Worm (Caenorhabditis elegans) whole organism, early embryonic: ENCODE data around the gene bgnt-1.1.
A peak's percentile ranks its signal among the peaks of the same experiment; 100 is the strongest.

Source experiments
- B0310.2 ChIP-seq: sonication (generic microtip); optimal IDR thresholded peaks from 2 replicates; lab custom pipeline; 2016; ENCODE audit warnings: mild to moderate bottlenecking, missing genetic modification characterization, missing compliant biosample characterization
- F13C5.2 ChIP-seq: sonication (generic microtip); optimal IDR thresholded peaks from 2 replicates; lab custom pipeline; 2017; ENCODE audit warnings: mild to moderate bottlenecking, missing genetic modification characterization, inconsistent platforms, missing compliant biosample characterization
- aly-1 ChIP-seq: sonication (generic microtip); optimal IDR thresholded peaks from 2 replicates; lab custom pipeline; 2016; ENCODE audit warnings: missing genetic modification characterization, missing compliant biosample characterization
- ama-1 ChIP-seq: fragments of 150-350 bp; optimal IDR thresholded peaks from 2 replicates; lab custom pipeline; 2014
- ceh-13 ChIP-seq: fragments of 200-800 bp; sonication (Bioruptor generic); optimal IDR thresholded peaks from 2 replicates; lab custom pipeline; 2018; ENCODE audit warnings: mild to moderate bottlenecking, missing genetic modification characterization, missing compliant biosample characterization
- ceh-36 ChIP-seq: sonication (generic microtip); optimal IDR thresholded peaks from 2 replicates; lab custom pipeline; 2016; ENCODE audit warnings: missing genetic modification characterization, inconsistent platforms, missing compliant biosample characterization
- ets-7 ChIP-seq: sonication (generic microtip); optimal IDR thresholded peaks from 2 replicates; lab custom pipeline; 2016; ENCODE audit warnings: missing genotype, missing genetic modification characterization, missing compliant biosample characterization
- flt-1 ChIP-seq: fragments of 200-800 bp; sonication (Bioruptor generic); IDR thresholded peaks from 2 replicates; pipeline ENCODE4 v1.3.6; 2022; ENCODE audit warnings: missing genetic modification characterization, missing compliant biosample characterization
- hmbx-1 ChIP-seq: sonication (generic microtip); optimal IDR thresholded peaks from 2 replicates; lab custom pipeline; 2016; ENCODE audit warnings: mild to moderate bottlenecking, missing genetic modification characterization, missing compliant biosample characterization
- hmg-4 ChIP-seq: fragments of 200-800 bp; sonication (Bioruptor generic); optimal IDR thresholded peaks from 2 replicates; lab custom pipeline; 2018; ENCODE audit warnings: mild to moderate bottlenecking, missing genetic modification characterization, missing compliant biosample characterization
- hnd-1 ChIP-seq: sonication (generic microtip); optimal IDR thresholded peaks from 2 replicates; lab custom pipeline; 2016; ENCODE audit warnings: missing genetic modification characterization, missing compliant biosample characterization
- pes-1 ChIP-seq: fragments of 200-800 bp; sonication (Bioruptor generic); IDR thresholded peaks from 2 replicates; pipeline ENCODE4 v1.3.6; 2022; ENCODE audit warnings: missing genetic modification reagents, missing genetic modification characterization, missing compliant biosample characterization
- scrt-1 ChIP-seq: fragments of 200-800 bp; sonication (Bioruptor generic); IDR thresholded peaks from 2 replicates; pipeline ENCODE4 v1.3.6; 2022; ENCODE audit warnings: missing genetic modification characterization, missing compliant biosample characterization
- sea-1 ChIP-seq: fragments of 200-800 bp; sonication (Bioruptor generic); conservative IDR thresholded peaks from 2 replicates; pipeline ENCODE4 v1.3.6; 2022; ENCODE audit warnings: missing genetic modification characterization, missing compliant biosample characterization
- tbx-11 ChIP-seq: fragments of 200-800 bp; sonication (Bioruptor generic); IDR thresholded peaks from 2 replicates; pipeline ENCODE4 v1.3.6; 2022; ENCODE audit warnings: missing genetic modification characterization, missing compliant biosample characterization
- tbx-37 ChIP-seq: fragments of 200-800 bp; sonication (Bioruptor generic); conservative IDR thresholded peaks from 2 replicates; pipeline ENCODE4 v1.3.6; 2022; ENCODE audit warnings: missing genetic modification reagents, missing genetic modification characterization, missing compliant biosample characterization
- tra-4 ChIP-seq: sonication (generic microtip); optimal IDR thresholded peaks from 2 replicates; lab custom pipeline; 2017; ENCODE audit warnings: missing genetic modification characterization, missing compliant biosample characterization

bgnt-1.1 gene

DNA sequence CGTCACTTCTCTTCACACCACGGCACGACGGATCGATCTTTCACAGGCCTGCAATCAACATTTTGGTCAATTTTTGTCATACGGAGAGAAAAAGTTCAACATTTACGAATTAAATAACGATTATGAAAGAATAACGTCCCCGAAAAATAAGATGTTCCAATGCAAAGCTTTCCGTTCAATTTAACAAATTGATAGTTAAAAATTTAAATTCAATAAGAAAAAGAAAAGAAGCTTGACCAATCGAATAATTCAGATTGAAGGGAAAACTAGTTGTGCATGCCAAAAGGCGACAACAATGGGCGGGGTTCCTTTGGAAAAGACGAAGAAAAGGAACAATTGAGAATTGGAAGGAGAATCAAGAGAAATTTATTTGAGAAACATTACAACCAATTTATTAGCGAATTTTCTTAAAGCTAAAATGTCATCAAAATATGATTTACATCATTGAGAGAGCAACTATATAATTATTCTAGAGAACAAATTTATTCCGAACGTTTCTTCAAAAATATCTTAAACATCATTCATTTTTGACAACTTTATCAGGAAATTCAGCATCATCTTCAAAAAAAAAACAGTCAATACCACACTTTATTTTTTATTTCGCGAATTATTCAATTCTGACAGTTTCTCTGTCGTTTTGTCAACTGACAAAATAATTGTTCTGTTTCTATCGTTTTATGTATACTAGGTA lies 29.1 kb downstream of the bgnt-1.1 start, which contains the start of gene tax-6:
Gene tax-6 (minus strand): TSS at position 51 of the 691 bp plus-strand sequence.
- TF ChIP-seq hnd-1 (tag; lab: Kevin White, UChicago) (no peak), scrt-1 (no peak), flt-1 (GFP tag; lab: Robert Waterston, UW) (no peak), tbx-11 (GFP tag; lab: Robert Waterston, UW) (no peak), ama-1 (lab: Kevin White, UChicago) (no peak), ceh-13 (no peak), aly-1 (no peak), pes-1 (no peak), tra-4 (tag; lab: Kevin White, UChicago) (no peak), sea-1 (GFP tag; lab: Robert Waterston, UW) (no peak), hmbx-1 (tag; lab: Kevin White, UChicago) (no peak), ceh-36 (tag; lab: Kevin White, UChicago) (no peak), ets-7 (tag; lab: Kevin White, UChicago) (no peak), B0310.2 (tag; lab: Kevin White, UChicago) (no peak), F13C5.2 (tag; lab: Kevin White, UChicago) (no peak), hmg-4 (no peak), tbx-37 (GFP tag; lab: Robert Waterston, UW) (no peak)

DNA sequence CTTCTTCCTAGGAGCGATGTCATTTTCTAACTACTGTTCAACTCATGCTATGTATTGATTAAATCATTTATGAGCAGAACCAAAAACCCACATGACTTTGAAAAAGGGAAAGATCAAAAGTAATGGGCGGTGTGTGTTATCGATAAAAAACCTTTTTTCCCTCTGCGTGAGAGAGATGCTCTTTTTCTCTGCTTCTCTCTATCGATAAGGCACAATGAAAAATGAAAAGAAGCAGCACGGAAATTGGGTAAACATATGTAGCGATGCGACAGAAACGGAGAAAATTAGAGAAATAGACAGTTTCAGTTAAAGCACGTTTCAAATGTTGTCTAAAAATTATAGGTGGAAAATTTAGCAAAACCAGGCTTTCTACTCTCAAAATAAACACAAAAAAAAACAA lies 29.8 kb downstream of the bgnt-1.1 start:
- TF ChIP-seq scrt-1 (no peak), sea-1 (GFP tag; lab: Robert Waterston, UW) (no peak), tbx-37 (GFP tag; lab: Robert Waterston, UW) (no peak), ets-7 (tag; lab: Kevin White, UChicago) (no peak), ama-1 (lab: Kevin White, UChicago) (no peak)

DNA sequence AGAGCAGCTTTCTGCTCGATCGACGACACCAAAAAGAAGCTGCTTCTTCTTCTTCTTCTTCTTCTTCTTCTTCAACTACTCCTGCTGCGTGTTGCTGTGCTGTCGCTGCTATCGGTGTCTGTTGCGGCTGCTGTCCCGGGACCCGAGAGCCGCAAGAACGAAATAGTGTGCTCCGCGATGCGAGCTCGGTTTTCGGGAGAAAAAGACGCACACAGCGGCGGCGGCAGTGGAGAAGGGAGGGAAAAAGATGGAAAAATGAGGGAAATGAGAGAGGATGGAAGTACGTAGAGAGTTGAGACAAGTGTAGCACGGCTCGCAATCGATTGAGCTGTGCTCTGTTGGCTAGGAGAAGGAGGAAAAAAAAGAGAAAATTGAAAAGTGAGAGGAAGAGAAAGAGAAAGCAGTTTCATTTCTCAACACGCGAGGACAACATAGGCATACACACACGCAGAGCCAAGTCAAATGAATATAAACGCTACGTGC lies 31.2 kb downstream of the bgnt-1.1 start:
- TF ChIP-seq ets-7 (tag; lab: Kevin White, UChicago): no peak
- TF ChIP-seq F13C5.2 (tag; lab: Kevin White, UChicago): peak; percentile 49
- peak; percentile 45 for TF ChIP-seq hmg-4

DNA sequence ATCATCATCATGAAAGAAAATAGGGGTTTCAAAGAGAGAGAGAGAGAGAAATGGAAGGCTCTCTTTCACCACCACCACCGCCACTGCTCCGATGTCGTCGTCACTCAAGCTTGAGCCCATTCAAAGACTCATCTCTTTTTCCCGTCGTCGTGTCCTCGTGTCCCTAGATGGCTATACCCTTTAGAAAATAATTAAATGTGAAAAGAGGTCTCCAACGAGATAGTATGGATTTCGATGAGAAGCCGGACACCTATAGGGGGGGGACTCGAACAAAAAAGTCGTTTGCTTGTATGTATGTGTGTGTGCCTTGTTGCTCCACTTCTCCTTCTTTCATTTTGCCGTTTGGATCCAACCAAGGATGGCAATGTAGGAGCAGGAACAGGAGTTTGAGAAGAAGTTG lies 32.4 kb downstream of the bgnt-1.1 start:
- no peak for TF ChIP-seq ama-1 (lab: Kevin White, UChicago)
- no peak for TF ChIP-seq tbx-11 (GFP tag; lab: Robert Waterston, UW)
- TF ChIP-seq F13C5.2 (tag; lab: Kevin White, UChicago): no peak
- TF ChIP-seq ceh-13: no peak
- TF ChIP-seq aly-1: no peak
- no peak for TF ChIP-seq tbx-37 (GFP tag; lab: Robert Waterston, UW)
- no peak for TF ChIP-seq ceh-36 (tag; lab: Kevin White, UChicago)
- TF ChIP-seq sea-1 (GFP tag; lab: Robert Waterston, UW): no peak

DNA sequence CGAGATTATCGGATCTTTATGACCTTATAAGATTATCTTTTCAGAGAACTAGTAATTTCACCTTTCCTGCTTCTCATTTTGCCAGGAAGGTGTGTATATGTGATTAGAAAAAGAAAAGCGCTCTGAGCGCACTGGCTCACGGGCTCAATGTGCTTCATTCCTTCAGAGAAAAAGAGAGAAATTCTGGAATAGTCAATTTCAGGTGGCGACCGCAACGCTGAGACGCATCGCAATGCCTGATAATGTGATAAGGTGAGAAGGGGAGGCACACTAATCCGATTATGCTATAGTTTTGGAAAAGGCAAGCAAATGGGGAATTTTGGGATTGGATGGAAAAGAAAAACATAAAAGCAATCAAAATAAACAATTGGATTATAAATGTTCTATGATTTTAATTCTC lies 33.4 kb downstream of the bgnt-1.1 start:
- TF ChIP-seq tbx-11 (GFP tag; lab: Robert Waterston, UW): no peak
- no peak for TF ChIP-seq flt-1 (GFP tag; lab: Robert Waterston, UW)
- TF ChIP-seq B0310.2 (tag; lab: Kevin White, UChicago): no peak
- no peak for TF ChIP-seq aly-1
- no peak for TF ChIP-seq ets-7 (tag; lab: Kevin White, UChicago)
- no peak for TF ChIP-seq scrt-1
- no peak for TF ChIP-seq sea-1 (GFP tag; lab: Robert Waterston, UW)
- no peak for TF ChIP-seq hmg-4
- TF ChIP-seq pes-1: no peak
- no peak for TF ChIP-seq F13C5.2 (tag; lab: Kevin White, UChicago)
- no peak for TF ChIP-seq ceh-13

DNA sequence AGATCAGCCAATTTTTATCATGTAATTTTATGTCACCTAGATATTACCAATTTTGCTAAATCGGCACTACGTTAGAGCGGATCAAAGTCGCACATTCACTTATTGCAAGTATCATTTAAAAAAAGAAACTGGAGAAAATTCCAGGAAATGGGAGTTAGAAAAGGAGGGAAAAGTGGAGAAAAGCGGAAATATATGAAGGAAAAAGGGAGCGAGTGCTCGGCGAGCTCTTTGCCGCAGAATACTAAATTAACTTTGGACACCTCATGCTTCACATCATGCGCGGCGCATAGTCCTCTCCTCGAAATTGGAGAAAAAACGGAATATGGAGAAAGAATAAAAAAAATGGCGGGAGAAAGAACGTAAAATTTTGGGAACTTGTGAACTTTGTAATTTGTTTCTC lies 35.0 kb downstream of the bgnt-1.1 start:
- TF ChIP-seq F13C5.2 (tag; lab: Kevin White, UChicago): no peak

DNA sequence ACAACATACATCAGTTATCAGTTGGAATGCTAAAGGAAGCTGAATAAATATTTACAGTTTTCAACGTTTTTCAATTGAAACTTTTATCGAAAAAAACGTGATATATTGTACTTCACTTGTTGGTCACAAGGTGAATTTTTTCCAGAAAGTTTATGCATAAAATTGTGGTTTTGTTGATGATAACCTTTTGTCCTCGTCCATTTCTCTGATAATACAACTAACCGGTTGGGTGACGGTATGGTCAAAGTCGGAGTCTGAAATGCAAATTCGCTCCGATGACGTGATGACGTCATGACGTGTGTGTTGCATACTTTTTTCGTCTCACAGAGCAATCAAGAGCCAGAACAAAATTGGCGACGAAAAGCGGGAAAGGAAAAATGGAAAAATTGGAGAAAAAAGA lies 38.9 kb downstream of the bgnt-1.1 start:
- TF ChIP-seq hmg-4 (no peak), tra-4 (tag; lab: Kevin White, UChicago) (no peak), ceh-13 (no peak), tbx-37 (GFP tag; lab: Robert Waterston, UW) (no peak), tbx-11 (GFP tag; lab: Robert Waterston, UW) (no peak), ama-1 (lab: Kevin White, UChicago) (no peak), ets-7 (tag; lab: Kevin White, UChicago) (no peak), aly-1 (no peak), hnd-1 (tag; lab: Kevin White, UChicago) (no peak), pes-1 (no peak), ceh-36 (tag; lab: Kevin White, UChicago) (no peak), F13C5.2 (tag; lab: Kevin White, UChicago) (no peak), B0310.2 (tag; lab: Kevin White, UChicago) (no peak), hmbx-1 (tag; lab: Kevin White, UChicago) (no peak), sea-1 (GFP tag; lab: Robert Waterston, UW) (no peak), flt-1 (GFP tag; lab: Robert Waterston, UW) (no peak), scrt-1 (no peak)

DNA sequence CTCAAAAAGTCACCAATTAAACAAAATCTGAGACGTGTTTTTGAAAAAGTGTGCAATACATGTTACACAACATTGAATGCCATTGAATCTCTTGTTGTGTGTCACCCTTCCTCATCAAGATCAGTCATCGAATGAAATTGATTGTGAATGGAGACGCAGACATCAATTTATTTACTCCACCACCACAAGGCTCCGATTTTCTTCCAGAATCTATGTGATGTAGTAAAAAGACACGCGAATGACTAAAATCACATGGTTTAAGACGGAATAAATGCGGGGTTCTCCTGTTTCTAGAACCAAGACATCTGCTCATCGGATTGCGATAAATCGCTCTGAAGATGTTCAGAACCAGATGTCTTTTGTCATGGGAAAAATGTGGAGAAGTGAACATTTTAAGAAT lies 40.2 kb downstream of the bgnt-1.1 start:
- no peak for TF ChIP-seq scrt-1
- no peak for TF ChIP-seq hnd-1 (tag; lab: Kevin White, UChicago)
- no peak for TF ChIP-seq ets-7 (tag; lab: Kevin White, UChicago)
- TF ChIP-seq tbx-11 (GFP tag; lab: Robert Waterston, UW): no peak
- no peak for TF ChIP-seq flt-1 (GFP tag; lab: Robert Waterston, UW)
- TF ChIP-seq B0310.2 (tag; lab: Kevin White, UChicago): no peak
- TF ChIP-seq pes-1: no peak
- no peak for TF ChIP-seq hmbx-1 (tag; lab: Kevin White, UChicago)
- TF ChIP-seq hmg-4: no peak
- no peak for TF ChIP-seq sea-1 (GFP tag; lab: Robert Waterston, UW)
- TF ChIP-seq ceh-13: no peak
- no peak for TF ChIP-seq tra-4 (tag; lab: Kevin White, UChicago)
- no peak for TF ChIP-seq ama-1 (lab: Kevin White, UChicago)
- TF ChIP-seq F13C5.2 (tag; lab: Kevin White, UChicago): no peak
- TF ChIP-seq ceh-36 (tag; lab: Kevin White, UChicago): no peak
- TF ChIP-seq aly-1: no peak
- TF ChIP-seq tbx-37 (GFP tag; lab: Robert Waterston, UW): no peak
